Worm (Caenorhabditis elegans) whole organism, L4 larva: ENCODE results near the gene C28G1.2.

ENCODE experiments used
- F26F4.8 ChIP-seq: fragments of 200-800 bp; sonication (Bioruptor generic); conservative IDR thresholded peaks from 2 replicates; pipeline ENCODE4 v1.3.6; 2022; ENCODE audit warnings: missing genetic modification characterization, missing compliant biosample characterization
- F44E2.7 ChIP-seq: fragments of 200-800 bp; sonication (Bioruptor generic); IDR thresholded peaks from 2 replicates; pipeline ENCODE4 v2.1.2; 2022; ENCODE audit warnings: missing genetic modification characterization, missing compliant biosample characterization
- F49E8.2 ChIP-seq: sonication (generic microtip); optimal IDR thresholded peaks from 2 replicates; lab custom pipeline; 2016; ENCODE audit warnings: missing compliant biosample characterization, mild to moderate bottlenecking, missing genetic modification characterization, borderline replicate concordance
- R02D3.7 ChIP-seq: fragments of 150-350 bp; sonication (generic microtip); optimal IDR thresholded peaks from 3 replicates; lab custom pipeline; 2014; ENCODE audit warnings: missing biosample characterization, missing genetic modification characterization
- T26A8.4 ChIP-seq: fragments of 200-800 bp; sonication (Bioruptor generic); IDR thresholded peaks from 2 replicates; pipeline ENCODE4 v1.3.6; 2022; ENCODE audit warnings: missing genetic modification characterization, missing compliant biosample characterization
- Y105C5A.15 ChIP-seq: fragments of 200-800 bp; sonication (Bioruptor generic); IDR thresholded peaks from 2 replicates; pipeline ENCODE4 v1.3.6; 2022; ENCODE audit warnings: missing genetic modification characterization, missing compliant biosample characterization
- Y48G9A.11 ChIP-seq: fragments of 200-800 bp; sonication (Bioruptor generic); IDR thresholded peaks from 2 replicates; pipeline ENCODE4 v1.3.6; 2022; ENCODE audit warnings: missing genetic modification reagents, missing genetic modification characterization, missing compliant biosample characterization
- Y5F2A.4 ChIP-seq: fragments of 200-800 bp; sonication (Bioruptor generic); optimal IDR thresholded peaks from 2 replicates; lab custom pipeline; 2018; ENCODE audit warnings: mild to moderate bottlenecking, missing genetic modification characterization, missing compliant biosample characterization
- ZK337.2 ChIP-seq: fragments of 200-800 bp; sonication (Bioruptor generic); IDR thresholded peaks from 2 replicates; pipeline ENCODE4 v1.3.6; 2022; ENCODE audit warnings: missing genetic modification reagents, missing genetic modification characterization, missing compliant biosample characterization
- arid-1 ChIP-seq: fragments of 200-800 bp; sonication (Bioruptor generic); conservative IDR thresholded peaks from 2 replicates; pipeline ENCODE4 v1.3.6; 2022; ENCODE audit warnings: missing genetic modification reagents, missing genetic modification characterization, missing compliant biosample characterization
- attf-4 ChIP-seq: sonication (generic microtip); optimal IDR thresholded peaks from 3 replicates; lab custom pipeline; 2017; ENCODE audit warnings: missing biosample characterization, missing genetic modification characterization
- dmd-8 ChIP-seq: fragments of 200-800 bp; sonication (Bioruptor generic); IDR thresholded peaks from 2 replicates; pipeline ENCODE4 v1.3.6; 2022; ENCODE audit warnings: missing genetic modification characterization, missing compliant biosample characterization
- dmd-9 ChIP-seq: fragments of 200-800 bp; sonication (Bioruptor generic); IDR thresholded peaks from 2 replicates; pipeline ENCODE4 v1.3.6; 2022; ENCODE audit warnings: missing genetic modification reagents, missing genetic modification characterization, missing compliant biosample characterization
- dpl-1 ChIP-seq: fragments of 150-350 bp; optimal IDR thresholded peaks from 2 replicates; lab custom pipeline; 2014; ENCODE audit warnings: missing biosample characterization, missing genetic modification reagents, missing genetic modification characterization
- egl-43 ChIP-seq: fragments of 200-800 bp; sonication (Bioruptor generic); IDR thresholded peaks from 2 replicates; pipeline ENCODE4 v1.3.6; 2022; ENCODE audit warnings: missing genetic modification reagents, missing genetic modification characterization, missing compliant biosample characterization
- gei-8 ChIP-seq: fragments of 200-800 bp; sonication (Bioruptor generic); optimal IDR thresholded peaks from 2 replicates; lab custom pipeline; 2018; ENCODE audit warnings: mild to moderate bottlenecking, missing genetic modification characterization, missing compliant biosample characterization
- hif-1 ChIP-seq, 2 experiments: sonication (generic microtip); optimal IDR thresholded peaks; 2 replicates each; lab custom pipeline; 2016 to 2017; ENCODE audit warnings: missing compliant biosample characterization in 2 of 2, missing genetic modification characterization in 2 of 2, missing genetic modification reagents in 2 of 2, missing genotype in 2 of 2, mild to moderate bottlenecking in 1 of 2
- jun-1 ChIP-seq: fragments of 150-350 bp; optimal IDR thresholded peaks from 2 replicates; lab custom pipeline; 2014; ENCODE audit warnings: missing biosample characterization, missing genetic modification reagents, missing genetic modification characterization
- lim-7 ChIP-seq: fragments of 200-800 bp; sonication (Bioruptor generic); IDR thresholded peaks from 2 replicates; pipeline ENCODE4 v1.3.6; 2022; ENCODE audit warnings: missing genetic modification characterization, missing compliant biosample characterization
- lin-15B ChIP-seq: fragments of 150-350 bp; sonication (generic microtip); optimal IDR thresholded peaks from 3 replicates; lab custom pipeline; 2014; ENCODE audit warnings: missing biosample characterization, missing genetic modification characterization
- lin-29 ChIP-seq: fragments of 200-800 bp; sonication (Bioruptor generic); IDR thresholded peaks from 2 replicates; pipeline ENCODE4 v1.3.6; 2022; ENCODE audit warnings: missing genetic modification reagents, missing genetic modification characterization, missing compliant biosample characterization
- lin-38 ChIP-seq: fragments of 200-800 bp; sonication (Bioruptor generic); IDR thresholded peaks from 2 replicates; pipeline ENCODE4 v1.3.6; 2022; ENCODE audit warnings: missing genetic modification reagents, missing genetic modification characterization, missing compliant biosample characterization
- lin-39 ChIP-seq: fragments of 150-350 bp; optimal IDR thresholded peaks from 2 replicates; lab custom pipeline; 2014; ENCODE audit warnings: missing biosample characterization, missing genetic modification reagents, missing genetic modification characterization
- lir-3 ChIP-seq: sonication (generic microtip); optimal IDR thresholded peaks from 2 replicates; lab custom pipeline; 2016; ENCODE audit warnings: mild to moderate bottlenecking, missing genetic modification characterization, missing compliant biosample characterization
- madf-9 ChIP-seq: fragments of 200-800 bp; sonication (Bioruptor generic); conservative IDR thresholded peaks from 2 replicates; pipeline ENCODE4 v1.3.6; 2022; ENCODE audit warnings: missing genetic modification reagents, missing genetic modification characterization, missing compliant biosample characterization
- mdl-1 ChIP-seq, 2 experiments: fragments of 150-350 bp in 1 of 2; sonication (generic microtip) in 1 of 2; optimal IDR thresholded peaks; 2 replicates each; lab custom pipeline; 2014 to 2017; ENCODE audit warnings: missing biosample characterization in 2 of 2, missing genetic modification characterization in 2 of 2
- mxl-2 ChIP-seq: fragments of 200-800 bp; sonication (Bioruptor generic); conservative IDR thresholded peaks from 2 replicates; pipeline ENCODE4 v1.3.6; 2022; ENCODE audit warnings: missing genetic modification reagents, missing genetic modification characterization, missing compliant biosample characterization
- nhr-11 ChIP-seq: fragments of 150-350 bp; optimal IDR thresholded peaks from 2 replicates; lab custom pipeline; 2014; ENCODE audit warnings: missing biosample characterization, missing genetic modification characterization
- nhr-111 ChIP-seq: fragments of 200-800 bp; sonication (Bioruptor generic); optimal IDR thresholded peaks from 2 replicates; lab custom pipeline; 2018; ENCODE audit warnings: mild to moderate bottlenecking, missing genetic modification characterization, missing compliant biosample characterization
- nhr-28 ChIP-seq: fragments of 150-350 bp; optimal IDR thresholded peaks from 2 replicates; lab custom pipeline; 2014; ENCODE audit warnings: missing biosample characterization, missing genetic modification characterization
- nhr-76 ChIP-seq: fragments of 150-350 bp; optimal IDR thresholded peaks from 2 replicates; lab custom pipeline; 2014; ENCODE audit warnings: missing biosample characterization, missing genetic modification characterization
- nhr-77 ChIP-seq: fragments of 150-350 bp; optimal IDR thresholded peaks from 2 replicates; lab custom pipeline; 2014; ENCODE audit warnings: missing biosample characterization, missing genetic modification characterization
- pha-4 ChIP-seq, 2 experiments: fragments of 150-350 bp in 1 of 2; fragments of 200-800 bp in 1 of 2; sonication (Bioruptor generic) in 1 of 2; IDR thresholded peaks in 1 of 2; optimal IDR thresholded peaks in 1 of 2; 2 replicates each; pipeline versions ENCODE4 v1.3.6 to Lab custom; 2014 to 2022; ENCODE audit warnings: missing genetic modification characterization in 2 of 2, missing genetic modification reagents in 2 of 2, missing biosample characterization in 1 of 2, missing compliant biosample characterization in 1 of 2
- rbr-2 ChIP-seq: sonication (generic microtip); optimal IDR thresholded peaks from 2 replicates; lab custom pipeline; 2016; ENCODE audit warnings: missing genotype, missing genetic modification characterization, missing compliant biosample characterization
- unc-130 ChIP-seq: sonication (generic microtip); optimal IDR thresholded peaks from 2 replicates; lab custom pipeline; 2016; ENCODE audit warnings: missing genetic modification reagents, missing genetic modification characterization, missing compliant biosample characterization
- vab-7 ChIP-seq: fragments of 200-800 bp; sonication (Bioruptor generic); IDR thresholded peaks from 2 replicates; pipeline ENCODE4 v1.3.6; 2022; ENCODE audit warnings: missing genetic modification reagents, missing genetic modification characterization, missing compliant biosample characterization
- zfp-3 ChIP-seq: fragments of 200-800 bp; sonication (Bioruptor generic); conservative IDR thresholded peaks from 2 replicates; pipeline ENCODE4 v1.3.6; 2022; ENCODE audit warnings: missing genetic modification reagents, missing genetic modification characterization, missing compliant biosample characterization
- zip-11 ChIP-seq: fragments of 200-800 bp; sonication (Bioruptor generic); IDR thresholded peaks from 2 replicates; pipeline ENCODE4 v1.3.6; 2022; ENCODE audit warnings: missing genetic modification characterization, missing compliant biosample characterization
- zip-2 ChIP-seq: fragments of 150-350 bp; optimal IDR thresholded peaks from 2 replicates; lab custom pipeline; 2014; ENCODE audit warnings: missing biosample characterization, missing genetic modification characterization

Gene C28G1.2

ce11 chrX:8846447-8847237 lies 10.8 kb downstream of the C28G1.2 start, which contains the start of gene C28G1.10 (continued):
- TF ChIP-seq zip-2 (tag; lab: Kevin White, UChicago) (no peak), lim-7 (GFP tag; lab: Robert Waterston, UW) (peak; percentile 76), lin-15B (tag; lab: Kevin White, UChicago) (no peak), dmd-9 (GFP tag; lab: Robert Waterston, UW) (0 out of 2 replicates have a peak, but pooled peaks have one; percentile 34), zfp-3 (GFP tag; lab: Robert Waterston, UW) (0 out of 2 replicates have a peak, but pooled peaks have one; percentile 12), F49E8.2 (tag; lab: Kevin White, UChicago) (peak; percentile 11), pha-4 (GFP tag; IDR thresholded peaks at IDR 0.05; lab: Robert Waterston, UW) (peak; percentile 68; the same call in 1 of the 2 replicates), pha-4 (tag; optimal IDR thresholded peaks at IDR 0.05; lab: Kevin White, UChicago) (no peak), nhr-111 (GFP tag; lab: Kevin White, UChicago) (no peak), nhr-11 (tag; lab: Kevin White, UChicago) (no peak), R02D3.7 (tag; lab: Kevin White, UChicago) (no peak), arid-1 (peak; percentile 72), ZK337.2 (GFP tag; lab: Robert Waterston, UW) (peak; percentile 61), nhr-76 (tag; lab: Kevin White, UChicago) (no peak), unc-130 (GFP tag; lab: Kevin White, UChicago) (no peak), Y5F2A.4 (peak; percentile 31), lir-3 (tag; lab: Kevin White, UChicago) (peak; percentile 8), lin-38 (GFP tag; lab: Robert Waterston, UW) (peak; percentile 63), zip-11 (GFP tag; lab: Robert Waterston, UW) (peak; percentile 69), nhr-28 (peak; percentile 69), attf-4 (tag; lab: Kevin White, UChicago) (no peak), F44E2.7 (GFP tag; lab: Robert Waterston, UW) (peak; percentile 80), madf-9 (peak; percentile 73; the same call in 1 of the 2 replicates), vab-7 (peak; percentile 66), dmd-8 (peak; percentile 86; the same call in 1 of the 2 replicates), lin-29 (peak; percentile 22; the same call in 1 of the 2 replicates), hif-1 (tag; optimal IDR thresholded peaks at IDR 0.05; lab: Kevin White, UChicago) (no peak), dpl-1 (peak; percentile 3), T26A8.4 (peak; percentile 81), egl-43 (GFP tag; lab: Robert Waterston, UW) (peak; percentile 87; the same call in 1 of the 2 replicates), mdl-1 (tag; optimal IDR thresholded peaks at IDR 0.05; lab: Kevin White, UChicago) (no peak), F26F4.8 (GFP tag; lab: Robert Waterston, UW) (peak; percentile 67; the same call in 1 of the 2 replicates), gei-8 (GFP tag; lab: Kevin White, UChicago) (no peak), lin-39 (tag; lab: Kevin White, UChicago) (no peak), Y48G9A.11 (GFP tag; lab: Robert Waterston, UW) (no peak), jun-1 (tag; lab: Kevin White, UChicago) (no peak), mxl-2 (GFP tag; lab: Robert Waterston, UW) (peak; percentile 40; the same call in 1 of the 2 replicates), rbr-2 (tag; lab: Kevin White, UChicago) (no peak), Y105C5A.15 (GFP tag; lab: Robert Waterston, UW) (peak; percentile 73), nhr-77 (tag; lab: Kevin White, UChicago) (peak; percentile 44)
